Fruit fly (Drosophila melanogaster): ENCODE data around the gene stumps.

DNA sequence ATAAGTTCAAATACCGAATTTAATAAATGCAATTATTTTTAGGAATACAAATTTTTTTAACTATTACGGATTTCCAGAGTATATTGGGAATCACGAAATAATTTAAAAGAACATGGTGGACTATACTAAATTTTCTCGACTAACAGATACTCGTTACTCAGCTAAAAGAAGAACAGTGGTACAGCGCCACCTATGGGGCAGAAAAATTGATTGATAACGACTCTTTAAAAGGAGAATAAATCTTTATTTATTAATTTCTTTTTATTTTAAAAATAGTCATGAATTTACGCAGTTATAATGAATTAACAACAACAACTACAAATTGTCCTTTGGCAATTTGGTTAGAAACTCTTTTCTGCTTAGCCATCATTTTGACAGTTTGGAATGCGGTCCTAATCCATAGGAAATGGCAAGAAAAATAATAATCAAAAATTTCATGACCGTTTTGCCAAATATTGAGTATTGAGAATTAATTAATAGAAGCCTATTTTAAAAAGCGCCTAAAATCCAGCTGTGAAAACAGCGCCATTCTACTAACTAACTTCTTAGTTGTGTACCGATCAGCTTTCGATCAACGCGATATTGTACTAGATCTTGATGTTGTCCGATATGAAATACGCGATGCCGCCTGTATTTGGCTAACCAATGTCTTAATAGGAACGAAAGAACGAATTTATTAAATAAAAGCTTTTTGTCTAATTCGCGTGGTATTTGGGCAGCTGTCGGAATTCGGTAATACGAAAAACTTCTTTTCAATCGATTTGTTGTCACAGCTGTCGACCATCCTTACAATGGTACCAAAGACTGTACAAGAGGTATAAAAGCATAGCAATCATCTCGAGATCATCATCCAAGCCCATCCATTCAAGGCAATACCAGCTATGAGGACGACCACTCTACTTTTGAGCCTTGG is 11.7 kb upstream of the stumps start, which contains the start of gene CG14852:
- TF ChIP-seq CG8478 (optimal IDR thresholded peaks at IDR 0.05) = no peak
- peak; percentile 4 to 70 for TF ChIP-seq CTCF (optimal IDR thresholded peaks at IDR 0.05)

Measured in S2 (cell line).